Worm (Caenorhabditis elegans): ENCODE results near the gene K10B4.1.

K10B4.1 gene

DNA sequence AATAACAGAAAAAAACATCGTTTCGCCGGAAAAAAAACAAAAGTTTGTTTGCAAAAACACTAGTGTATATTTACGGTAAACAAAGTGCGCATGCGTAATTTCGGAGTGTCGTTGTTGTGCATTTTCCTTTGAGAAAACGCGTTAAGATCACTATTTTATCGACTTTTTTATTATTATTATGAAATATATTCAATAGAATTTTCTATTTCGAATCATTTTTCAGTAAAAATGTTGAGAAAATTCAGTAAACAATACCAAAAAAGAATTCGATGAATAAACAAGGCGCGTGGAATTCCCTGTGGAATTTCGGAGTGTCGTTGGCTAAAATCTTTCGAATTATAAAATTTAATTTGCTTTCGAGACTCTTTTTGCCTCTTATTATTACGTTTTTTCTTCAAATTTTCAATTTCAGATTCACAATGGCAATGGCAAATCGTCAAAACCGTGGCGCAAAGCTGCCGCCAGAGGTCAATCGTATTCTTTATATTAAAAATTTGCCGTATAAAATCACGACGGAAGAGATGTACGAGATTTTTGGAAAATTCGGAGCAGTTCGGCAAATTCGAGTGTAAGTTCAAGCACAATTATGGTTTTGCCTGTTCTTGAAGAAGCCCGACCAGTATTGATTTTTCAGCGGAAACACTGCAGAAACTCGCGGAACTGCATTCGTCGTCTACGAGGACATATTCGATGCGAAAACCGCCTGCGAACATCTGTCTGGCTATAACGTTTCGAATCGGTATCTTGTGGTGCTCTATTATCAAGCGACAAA lies 37.1 kb upstream of the K10B4.1 start, which contains the start of the genes luc-7L3 and sftb-6:
Gene luc-7L3, minus strand, starts transcription at position 36 of the 772 bp plus-strand sequence.
Gene sftb-6, plus strand, starts transcription at position 413 of the 772 bp plus-strand sequence.
- TF ChIP-seq nhr-76 (tag; optimal IDR thresholded peaks at IDR 0.05) (no peak), pag-3 (tag; optimal IDR thresholded peaks at IDR 0.05; ENCODE audit: borderline replicate concordance, insufficient read depth) (no peak), Y116A8C.19 (tag; optimal IDR thresholded peaks at IDR 0.05; ENCODE audit: borderline replicate concordance) (no peak), ztf-11 (tag; optimal IDR thresholded peaks at IDR 0.05) (peak in 1 of 2 experiments; percentile 24), jun-1 (tag; optimal IDR thresholded peaks at IDR 0.05) (no peak), nhr-19 (GFP tag; conservative IDR thresholded peaks at IDR 0.05) (peak; percentile 75), C04F5.9 (tag; optimal IDR thresholded peaks at IDR 0.05) (peak; percentile 54), nhr-237 (tag; optimal IDR thresholded peaks at IDR 0.05) (no peak), lin-39 (tag; optimal IDR thresholded peaks at IDR 0.05) (peak; percentile 56), pax-3 (tag; optimal IDR thresholded peaks at IDR 0.05) (peak; percentile 46), nhr-77 (tag; optimal IDR thresholded peaks at IDR 0.05) (peak; percentile 24), hpl-2 (GFP tag; optimal IDR thresholded peaks at IDR 0.05) (no peak), alr-1 (tag; optimal IDR thresholded peaks at IDR 0.05; ENCODE audit: borderline replicate concordance) (peak; percentile 92), pqm-1 (tag; optimal IDR thresholded peaks at IDR 0.05) (no peak), irx-1 (tag; optimal IDR thresholded peaks at IDR 0.05) (peak; percentile 73), efl-3 (GFP tag; optimal IDR thresholded peaks at IDR 0.05) (no peak), elt-3 (tag; optimal IDR thresholded peaks at IDR 0.05) (no peak), snu-23 (GFP tag; optimal IDR thresholded peaks at IDR 0.05) (peak; percentile 73), unc-30 (tag; optimal IDR thresholded peaks at IDR 0.05) (no peak), nhr-47 (tag; optimal IDR thresholded peaks at IDR 0.05) (peak; percentile 89), snpc-4 (tag; optimal IDR thresholded peaks at IDR 0.05) (no peak), aha-1 (tag; optimal IDR thresholded peaks at IDR 0.05) (no peak), rnt-1 (tag; optimal IDR thresholded peaks at IDR 0.05) (peak; percentile 19), vab-15 (tag; optimal IDR thresholded peaks at IDR 0.05) (no peak), nhr-85 (tag) (peak; percentile 86), dpl-1 (GFP tag; optimal IDR thresholded peaks at IDR 0.05) (peak; percentile 40 to 68 (median 50)), swsn-7 (tag; optimal IDR thresholded peaks at IDR 0.05) (peak; percentile 79), unc-98 (GFP tag; IDR thresholded peaks at IDR 0.05) (0 out of 2 replicates have a peak, but pooled peaks have one; percentile 20), ceh-8 (GFP tag; optimal IDR thresholded peaks at IDR 0.05) (peak; percentile 38), skn-1 (tag; optimal IDR thresholded peaks at IDR 0.05) (peak; percentile 50), ceh-88 (GFP tag; IDR thresholded peaks at IDR 0.05) (peak; percentile 67), mab-9 (GFP tag; IDR thresholded peaks at IDR 0.05) (peak; percentile 74; the same call in 1 of the 2 replicates), lsy-2 (tag; optimal IDR thresholded peaks at IDR 0.05) (peak; percentile 74 to 81), egl-13 (tag; optimal IDR thresholded peaks at IDR 0.05) (peak; percentile 55), mef-2 (tag; optimal IDR thresholded peaks at IDR 0.05) (no peak), ces-1 (GFP tag; optimal IDR thresholded peaks at IDR 0.05) (no peak), sup-37 (GFP tag; optimal IDR thresholded peaks at IDR 0.05) (peak; percentile 50), xbp-1 (tag; optimal IDR thresholded peaks at IDR 0.05) (peak; percentile 74), elt-2 (tag; optimal IDR thresholded peaks at IDR 0.05) (peak; percentile 9), fos-1 (tag; optimal IDR thresholded peaks at IDR 0.05) (no peak), unc-86 (tag; optimal IDR thresholded peaks at IDR 0.05) (peak; percentile 53), nhr-71 (tag; optimal IDR thresholded peaks at IDR 0.05) (peak; percentile 84), lin-13 (GFP tag; optimal IDR thresholded peaks at IDR 0.05) (no peak), isw-1 (GFP tag; IDR thresholded peaks at IDR 0.05) (peak; percentile 79), aly-2 (tag; optimal IDR thresholded peaks at IDR 0.05) (no peak), fkh-8 (tag; optimal IDR thresholded peaks at IDR 0.05) (peak; percentile 76), hlh-4 (tag; optimal IDR thresholded peaks at IDR 0.05) (no peak), grh-1 (GFP tag; IDR thresholded peaks at IDR 0.05) (no peak), lin-14 (GFP tag; optimal IDR thresholded peaks at IDR 0.05) (no peak), nhr-12 (tag; optimal IDR thresholded peaks at IDR 0.05) (no peak), dsc-1 (tag; optimal IDR thresholded peaks at IDR 0.05) (peak; percentile 61)
